Worm (Caenorhabditis elegans) whole organism, late embryonic: ENCODE data around the gene clec-70.

Source experiments
- pha-4 ChIP-seq: fragments of 150-350 bp; optimal IDR thresholded peaks from 2 replicates; lab custom pipeline; 2018; ENCODE audit warnings: missing biosample characterization, missing genetic modification reagents, missing genetic modification characterization
- tbx-2 ChIP-seq: sonication (generic microtip); optimal IDR thresholded peaks from 2 replicates; lab custom pipeline; 2016; ENCODE audit warnings: missing genetic modification characterization, missing compliant biosample characterization

DNA sequence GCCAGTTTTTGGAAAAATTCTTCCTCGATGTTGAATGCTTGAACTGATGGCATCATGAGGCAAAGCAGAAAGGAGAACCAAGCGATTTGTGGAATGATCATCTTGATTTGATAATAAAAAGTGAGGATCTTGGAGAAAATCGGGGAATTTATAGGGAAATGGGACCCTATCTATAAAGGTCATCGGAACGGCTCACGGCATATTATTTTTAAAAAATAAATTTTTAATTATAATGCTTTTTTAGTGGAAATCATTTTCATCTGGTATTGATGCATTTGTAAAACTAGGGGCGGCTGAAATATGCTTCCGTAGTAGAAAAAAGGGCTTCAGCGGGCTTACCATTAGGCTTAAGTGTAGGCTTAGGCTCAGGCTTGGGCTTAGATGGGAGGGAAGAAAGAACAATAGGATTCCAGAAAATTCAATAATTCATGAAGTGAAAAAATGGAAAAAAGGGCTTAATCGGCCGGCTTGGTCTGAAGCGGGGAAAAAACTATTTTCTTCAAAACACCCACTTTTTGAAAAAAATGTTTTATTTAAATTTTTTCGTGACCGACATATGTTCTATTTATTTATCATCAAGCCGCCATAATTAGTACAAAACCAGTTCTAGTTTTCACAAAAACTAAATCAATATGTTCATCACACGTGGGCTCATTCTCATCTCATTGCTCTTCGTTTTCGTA is 24.9 kb upstream of the clec-70 start, which contains the start of the genes F56D6.22 and F56D6.12:
- TF ChIP-seq tbx-2 (no peak), pha-4 (tag; lab: Kevin White, UChicago) (no peak)
